Fruit fly (Drosophila melanogaster) whole organism, pupa: Measurements from ENCODE around the gene CG17097.

Experiments used
- CG10348 ChIP-seq: fragments of 200-800 bp; sonication (Bioruptor generic); IDR thresholded peaks from 2 replicates; pipeline ENCODE4 v1.3.6; 2022; ENCODE audit warnings: missing biosample characterization, missing genetic modification characterization
- CG12605 ChIP-seq: fragments of 200-800 bp; sonication (Bioruptor generic); IDR thresholded peaks from 2 replicates; pipeline ENCODE4 v1.3.6; 2022; ENCODE audit warnings: missing biosample characterization, missing genetic modification characterization
- CG13204 ChIP-seq: fragments of 200-800 bp; sonication (Bioruptor generic); optimal IDR thresholded peaks from 2 replicates; lab custom pipeline; 2018; ENCODE audit warnings: missing biosample characterization, mild to moderate bottlenecking, missing genetic modification characterization, moderate library complexity
- CG14655 ChIP-seq: fragments of 200-800 bp; sonication (Bioruptor generic); optimal IDR thresholded peaks from 3 replicates; lab custom pipeline; 2017; ENCODE audit warnings: mild to moderate bottlenecking, missing biosample characterization, missing genetic modification reagents, missing genetic modification characterization
- CG15710 ChIP-seq: fragments of 200-800 bp; sonication (Bioruptor generic); optimal IDR thresholded peaks from 2 replicates; lab custom pipeline; 2018; ENCODE audit warnings: missing biosample characterization, mild to moderate bottlenecking, missing genetic modification characterization, moderate library complexity
- CG17806 ChIP-seq: fragments of 200-800 bp; sonication (Bioruptor generic); optimal IDR thresholded peaks from 2 replicates; lab custom pipeline; 2018; ENCODE audit warnings: missing biosample characterization, mild to moderate bottlenecking, missing genetic modification characterization, moderate library complexity
- CG32121 ChIP-seq: fragments of 200-800 bp; sonication (Bioruptor generic); IDR thresholded peaks from 2 replicates; pipeline ENCODE4 v1.3.6; 2022; ENCODE audit warnings: missing biosample characterization, missing genetic modification characterization
- CG34367 ChIP-seq: fragments of 200-800 bp; sonication (Bioruptor generic); optimal IDR thresholded peaks from 2 replicates; lab custom pipeline; 2018; ENCODE audit warnings: missing biosample characterization, mild to moderate bottlenecking, missing genetic modification characterization
- CG4496 ChIP-seq: fragments of 200-800 bp; sonication (Bioruptor generic); IDR thresholded peaks from 3 replicates; pipeline ENCODE4 v1.3.6; 2022; ENCODE audit warnings: missing biosample characterization, missing genetic modification characterization
- CG8159 ChIP-seq: fragments of 200-800 bp; sonication (Bioruptor generic); optimal IDR thresholded peaks from 3 replicates; lab custom pipeline; 2018; ENCODE audit warnings: missing biosample characterization, mild to moderate bottlenecking, missing genetic modification characterization, moderate library complexity
- CG8301 ChIP-seq: fragments of 200-800 bp; sonication (Bioruptor generic); optimal IDR thresholded peaks from 2 replicates; lab custom pipeline; 2018; ENCODE audit warnings: missing biosample characterization, mild to moderate bottlenecking, missing genetic modification characterization
- CG9948 ChIP-seq: fragments of 200-800 bp; sonication (Bioruptor generic); optimal IDR thresholded peaks from 2 replicates; lab custom pipeline; 2018; ENCODE audit warnings: missing biosample characterization, mild to moderate bottlenecking, missing genetic modification characterization, moderate library complexity
- D1 ChIP-seq: fragments of 200-800 bp; sonication (Bioruptor generic); optimal IDR thresholded peaks from 2 replicates; lab custom pipeline; 2018; ENCODE audit warnings: missing biosample characterization, mild to moderate bottlenecking, missing genetic modification characterization, moderate library complexity
- EcR ChIP-seq: fragments of 200-800 bp; sonication (Bioruptor generic); optimal IDR thresholded peaks from 3 replicates; lab custom pipeline; 2019; ENCODE audit warnings: missing biosample characterization, missing genetic modification characterization, mild to moderate bottlenecking, moderate library complexity, missing genetic modification reagents
- Ets98B ChIP-seq: fragments of 200-800 bp; sonication (Bioruptor generic); IDR thresholded peaks from 2 replicates; pipeline ENCODE4 v1.3.6; 2022; ENCODE audit warnings: missing biosample characterization, missing genetic modification characterization
- Pif1A ChIP-seq: fragments of 200-800 bp; sonication (Bioruptor generic); optimal IDR thresholded peaks from 3 replicates; lab custom pipeline; 2016; ENCODE audit warnings: missing biosample characterization, missing genetic modification characterization
- Pif1B ChIP-seq: fragments of 200-800 bp; sonication (Bioruptor generic); optimal IDR thresholded peaks from 3 replicates; lab custom pipeline; 2016; ENCODE audit warnings: missing biosample characterization, missing genetic modification characterization
- Snoo ChIP-seq: fragments of 200-800 bp; sonication (Bioruptor generic); optimal IDR thresholded peaks from 3 replicates; lab custom pipeline; 2017; ENCODE audit warnings: missing biosample characterization, mild to moderate bottlenecking, missing genetic modification characterization, inconsistent platforms
- fd96Ca ChIP-seq: fragments of 200-800 bp; sonication (Bioruptor generic); IDR thresholded peaks from 3 replicates; pipeline ENCODE4 v1.3.6; 2022; ENCODE audit warnings: missing biosample characterization, missing genetic modification characterization
- gl ChIP-seq: fragments of 200-800 bp; sonication (Bioruptor generic); optimal IDR thresholded peaks from 2 replicates; lab custom pipeline; 2018; ENCODE audit warnings: missing biosample characterization, mild to moderate bottlenecking, missing genetic modification characterization
- rn ChIP-seq: fragments of 200-800 bp; sonication (Bioruptor generic); IDR thresholded peaks from 2 replicates; pipeline ENCODE4 v1.3.6; 2022; ENCODE audit warnings: missing biosample characterization, missing genetic modification characterization

CG17097 gene

dm6 chr2L:10684309-10684708, 38.1 kb downstream of the CG17097 start, which contains the start of gene CG7299:
Gene CG7299, minus strand, starts transcription at chr2L:10684409.
- no peak for TF ChIP-seq CG12605 (GFP tag; lab: Robert Waterston, UW)
- TF ChIP-seq Snoo (tag; lab: Kevin White, UChicago): no peak
- TF ChIP-seq CG32121 (GFP tag; lab: Robert Waterston, UW): no peak
- no peak for TF ChIP-seq CG10348 (GFP tag; lab: Robert Waterston, UW)
- no peak for TF ChIP-seq CG17806
- TF ChIP-seq CG13204 (GFP tag; lab: Kevin White, UChicago): no peak
- TF ChIP-seq CG14655: no peak
- TF ChIP-seq CG8159: no peak
- no peak for TF ChIP-seq Ets98B (GFP tag; lab: Robert Waterston, UW)
- TF ChIP-seq rn (GFP tag; lab: Robert Waterston, UW): no peak
- TF ChIP-seq Pif1A (GFP tag; lab: Kevin White, UChicago): no peak
- TF ChIP-seq D1 (tag; lab: Kevin White, UChicago): no peak
- no peak for TF ChIP-seq CG9948

dm6 chr2L:10685666-10686065, 39.5 kb downstream of the CG17097 start:
- TF ChIP-seq Ets98B (GFP tag; lab: Robert Waterston, UW) (no peak), CG15710 (tag; lab: Kevin White, UChicago) (no peak), CG8301 (tag; lab: Kevin White, UChicago) (no peak), CG10348 (GFP tag; lab: Robert Waterston, UW) (no peak), CG34367 (tag; lab: Kevin White, UChicago) (no peak), CG13204 (GFP tag; lab: Kevin White, UChicago) (no peak)
- TF ChIP-seq, all 21 proteins: peak for 0

- TF ChIP-seq Pif1B (GFP tag; lab: Kevin White, UChicago) (no peak), CG14655 (no peak), CG17806 (no peak), CG34367 (tag; lab: Kevin White, UChicago) (no peak), CG8159 (no peak), rn (GFP tag; lab: Robert Waterston, UW) (no peak), CG4496 (GFP tag; lab: Robert Waterston, UW) (no peak), Ets98B (GFP tag; lab: Robert Waterston, UW) (no peak), fd96Ca (GFP tag; lab: Robert Waterston, UW) (no peak), CG10348 (GFP tag; lab: Robert Waterston, UW) (no peak), gl (tag; lab: Kevin White, UChicago) (no peak), CG32121 (GFP tag; lab: Robert Waterston, UW) (no peak), CG12605 (GFP tag; lab: Robert Waterston, UW) (no peak), Pif1A (GFP tag; lab: Kevin White, UChicago) (no peak), D1 (tag; lab: Kevin White, UChicago) (no peak), CG13204 (GFP tag; lab: Kevin White, UChicago) (no peak), CG9948 (no peak)
Observed at dm6 chr2L:10687009-10687793, 41.0 kb downstream of the CG17097 start, which contains the start of gene CG7296. Gene CG7296, minus strand, starts transcription at chr2L:10687066.

dm6 chr2L:10687794-10688185, 41.6 kb downstream of the CG17097 start:
- TF ChIP-seq Ets98B (GFP tag; lab: Robert Waterston, UW) (no peak), fd96Ca (GFP tag; lab: Robert Waterston, UW) (no peak), CG15710 (tag; lab: Kevin White, UChicago) (no peak), Pif1B (GFP tag; lab: Kevin White, UChicago) (no peak), CG8159 (no peak), rn (GFP tag; lab: Robert Waterston, UW) (no peak), gl (tag; lab: Kevin White, UChicago) (no peak), CG8301 (tag; lab: Kevin White, UChicago) (no peak), D1 (tag; lab: Kevin White, UChicago) (no peak), CG9948 (no peak), CG10348 (GFP tag; lab: Robert Waterston, UW) (no peak), CG4496 (GFP tag; lab: Robert Waterston, UW) (no peak), CG13204 (GFP tag; lab: Kevin White, UChicago) (no peak), Pif1A (GFP tag; lab: Kevin White, UChicago) (no peak), Snoo (tag; lab: Kevin White, UChicago) (no peak), EcR (GFP tag; lab: Kevin White, UChicago) (no peak)

- TF ChIP-seq EcR (GFP tag; lab: Kevin White, UChicago) (no peak), CG14655 (no peak), CG10348 (GFP tag; lab: Robert Waterston, UW) (no peak), CG34367 (tag; lab: Kevin White, UChicago) (no peak), CG8159 (no peak), CG8301 (tag; lab: Kevin White, UChicago) (no peak), CG9948 (no peak)
Observed at dm6 chr2L:10688764-10689163, 42.5 kb downstream of the CG17097 start.
